Worm (Caenorhabditis elegans) whole organism, L1 larva: ENCODE data around the gene ugt-21.
A peak's percentile ranks its signal among the peaks of the same experiment; 100 is the strongest.

Experiments used
- C04F5.9 ChIP-seq: sonication (generic microtip); optimal IDR thresholded peaks from 2 replicates; lab custom pipeline; 2016; ENCODE audit warnings: missing genetic modification characterization, missing compliant biosample characterization
- C16A3.4 ChIP-seq: fragments of 150-350 bp; optimal IDR thresholded peaks from 2 replicates; lab custom pipeline; 2014; ENCODE audit warnings: missing biosample characterization, missing genetic modification characterization
- alr-1 ChIP-seq: fragments of 200-800 bp; sonication (Bioruptor generic); optimal IDR thresholded peaks from 2 replicates; lab custom pipeline; 2018; ENCODE audit warnings: borderline replicate concordance, mild to moderate bottlenecking, missing genetic modification characterization, missing compliant biosample characterization
- ama-1 ChIP-seq: fragments of 150-350 bp; optimal IDR thresholded peaks from 2 replicates; lab custom pipeline; 2014
- blmp-1 ChIP-seq: fragments of 150-350 bp; optimal IDR thresholded peaks from 2 replicates; lab custom pipeline; 2014; ENCODE audit warnings: missing biosample characterization, missing genetic modification characterization
- ceh-8 ChIP-seq: fragments of 200-800 bp; sonication (Bioruptor generic); optimal IDR thresholded peaks from 2 replicates; lab custom pipeline; 2018; ENCODE audit warnings: mild to moderate bottlenecking, missing genetic modification characterization, moderate library complexity, missing compliant biosample characterization
- ceh-82 ChIP-seq, 3 experiments: fragments of 150-350 bp in 1 of 3; sonication (generic microtip) in 2 of 3; optimal IDR thresholded peaks; 2 replicates each; lab custom pipeline; 2014 to 2017; ENCODE audit warnings: missing biosample characterization in 3 of 3, missing genetic modification characterization in 3 of 3
- ceh-90 ChIP-seq: sonication (generic microtip); optimal IDR thresholded peaks from 2 replicates; lab custom pipeline; 2016; ENCODE audit warnings: missing genetic modification characterization, missing compliant biosample characterization
- efl-1 ChIP-seq, 4 experiments: fragments of 150-350 bp; optimal IDR thresholded peaks in 3 of 4; peaks in 1 of 4; 1 replicate in 1 of 4; 2 replicates in 3 of 4; lab custom pipeline; 2014; ENCODE audit warnings: missing biosample characterization in 2 of 4, missing genetic modification characterization in 2 of 4, missing genetic modification reagents in 2 of 4
- efl-3 ChIP-seq: fragments of 200-800 bp; sonication (Bioruptor generic); optimal IDR thresholded peaks from 2 replicates; lab custom pipeline; 2018; ENCODE audit warnings: mild to moderate bottlenecking, missing genetic modification characterization, missing compliant biosample characterization
- egl-13 ChIP-seq: sonication (generic microtip); optimal IDR thresholded peaks from 2 replicates; lab custom pipeline; 2016; ENCODE audit warnings: missing genotype, missing genetic modification reagents, missing genetic modification characterization, missing compliant biosample characterization
- elt-2 ChIP-seq: sonication (generic microtip); optimal IDR thresholded peaks from 2 replicates; lab custom pipeline; 2016; ENCODE audit warnings: missing genetic modification characterization, mild to moderate bottlenecking, inconsistent platforms, missing compliant biosample characterization, missing genetic modification reagents
- elt-3 ChIP-seq, 6 experiments: fragments of 150-350 bp in 1 of 6; sonication (generic microtip); optimal IDR thresholded peaks; 2 replicates each; lab custom pipeline; 2017 to 2018; ENCODE audit warnings: missing biosample characterization in 6 of 6, missing genetic modification characterization in 6 of 6, inconsistent platforms in 1 of 6
- ets-5 ChIP-seq: fragments of 200-800 bp; sonication (Bioruptor generic); IDR thresholded peaks from 2 replicates; pipeline ENCODE4 v1.3.6; 2022; ENCODE audit warnings: missing genetic modification characterization, missing compliant biosample characterization
- hlh-4 ChIP-seq: sonication (generic microtip); optimal IDR thresholded peaks from 2 replicates; lab custom pipeline; 2016; ENCODE audit warnings: mild to moderate bottlenecking, missing genetic modification characterization, missing compliant biosample characterization
- hpl-2 ChIP-seq: fragments of 150-350 bp; optimal IDR thresholded peaks from 2 replicates; lab custom pipeline; 2014; ENCODE audit warnings: missing biosample characterization, missing genetic modification reagents, missing genetic modification characterization
- irx-1 ChIP-seq: sonication (generic microtip); optimal IDR thresholded peaks from 2 replicates; lab custom pipeline; 2016; ENCODE audit warnings: missing genetic modification characterization, missing compliant biosample characterization
- jun-1 ChIP-seq: fragments of 150-350 bp; optimal IDR thresholded peaks from 2 replicates; lab custom pipeline; 2014; ENCODE audit warnings: missing biosample characterization, missing genetic modification reagents, missing genetic modification characterization
- lin-15B ChIP-seq: fragments of 150-350 bp; sonication (generic microtip); optimal IDR thresholded peaks from 3 replicates; lab custom pipeline; 2014; ENCODE audit warnings: missing biosample characterization, missing genetic modification characterization
- lin-35 ChIP-seq, 2 experiments: fragments of 150-350 bp; optimal IDR thresholded peaks; 2 replicates each; lab custom pipeline; 2014; ENCODE audit warnings: missing biosample characterization in 2 of 2, missing genetic modification characterization in 2 of 2, missing genetic modification reagents in 2 of 2
- lir-3 ChIP-seq: sonication (generic microtip); optimal IDR thresholded peaks from 2 replicates; lab custom pipeline; 2016; ENCODE audit warnings: mild to moderate bottlenecking, missing genetic modification characterization, moderate library complexity, missing compliant biosample characterization; ENCODE audit not compliant: poor library complexity
- lsy-2 ChIP-seq, 2 experiments: fragments of 150-350 bp; optimal IDR thresholded peaks; 2 replicates each; lab custom pipeline; 2014; ENCODE audit warnings: missing biosample characterization in 2 of 2, missing genetic modification characterization in 2 of 2
- mef-2 ChIP-seq: fragments of 150-350 bp; optimal IDR thresholded peaks from 2 replicates; lab custom pipeline; 2014; ENCODE audit warnings: missing biosample characterization, missing genetic modification characterization
- mep-1 ChIP-seq: fragments of 150-350 bp; optimal IDR thresholded peaks from 2 replicates; lab custom pipeline; 2014; ENCODE audit warnings: missing biosample characterization, missing genetic modification characterization
- nhr-11 ChIP-seq: fragments of 150-350 bp; optimal IDR thresholded peaks from 2 replicates; lab custom pipeline; 2014; ENCODE audit warnings: missing biosample characterization, missing genetic modification characterization
- nhr-12 ChIP-seq: sonication (generic microtip); optimal IDR thresholded peaks from 2 replicates; lab custom pipeline; 2017; ENCODE audit warnings: missing biosample characterization, missing genetic modification characterization
- nhr-20 ChIP-seq: sonication (generic microtip); optimal IDR thresholded peaks from 2 replicates; lab custom pipeline; 2016; ENCODE audit warnings: mild to moderate bottlenecking, missing genetic modification characterization, missing compliant biosample characterization
- nhr-47 ChIP-seq: sonication (generic microtip); optimal IDR thresholded peaks from 2 replicates; lab custom pipeline; 2016; ENCODE audit warnings: mild to moderate bottlenecking, missing genetic modification characterization, moderate library complexity, missing compliant biosample characterization
- nhr-76 ChIP-seq: sonication (generic microtip); optimal IDR thresholded peaks from 2 replicates; lab custom pipeline; 2017; ENCODE audit warnings: missing biosample characterization, missing genetic modification characterization
- nhr-77 ChIP-seq: fragments of 150-350 bp; optimal IDR thresholded peaks from 2 replicates; lab custom pipeline; 2014; ENCODE audit warnings: missing biosample characterization, missing genetic modification characterization
- nhr-84 ChIP-seq: sonication (generic microtip); optimal IDR thresholded peaks from 2 replicates; lab custom pipeline; 2017; ENCODE audit warnings: missing biosample characterization, missing genetic modification characterization
- nhr-85 ChIP-seq: sonication (generic microtip); peaks from one replicate; lab custom pipeline; 2016; ENCODE audit warnings: missing genetic modification characterization, inconsistent platforms, missing compliant biosample characterization
- pax-3 ChIP-seq: fragments of 200-800 bp; sonication (Bioruptor generic); optimal IDR thresholded peaks from 2 replicates; lab custom pipeline; 2018; ENCODE audit warnings: mild to moderate bottlenecking, missing genetic modification characterization, moderate library complexity, missing compliant biosample characterization
- pqm-1 ChIP-seq: sonication (generic microtip); optimal IDR thresholded peaks from 3 replicates; lab custom pipeline; 2017; ENCODE audit warnings: missing biosample characterization, missing genetic modification characterization
- rnt-1 ChIP-seq: sonication (generic microtip); optimal IDR thresholded peaks from 2 replicates; lab custom pipeline; 2016; ENCODE audit warnings: mild to moderate bottlenecking, missing genetic modification characterization, moderate library complexity, missing compliant biosample characterization
- skn-1 ChIP-seq: fragments of 150-350 bp; optimal IDR thresholded peaks from 2 replicates; lab custom pipeline; 2014; ENCODE audit warnings: missing biosample characterization, missing genetic modification characterization
- snpc-4 ChIP-seq: fragments of 150-350 bp; optimal IDR thresholded peaks from 2 replicates; lab custom pipeline; 2014; ENCODE audit warnings: missing biosample characterization, missing genetic modification characterization
- snu-23 ChIP-seq: sonication (generic microtip); optimal IDR thresholded peaks from 2 replicates; lab custom pipeline; 2016; ENCODE audit warnings: missing genetic modification characterization, missing compliant biosample characterization
- sox-4 ChIP-seq: sonication (generic microtip); optimal IDR thresholded peaks from 2 replicates; lab custom pipeline; 2016; ENCODE audit warnings: missing genetic modification characterization, missing compliant biosample characterization
- sup-37 ChIP-seq: fragments of 200-800 bp; sonication (Bioruptor generic); optimal IDR thresholded peaks from 2 replicates; lab custom pipeline; 2018; ENCODE audit warnings: mild to moderate bottlenecking, missing genetic modification characterization, missing compliant biosample characterization
- tbx-2 ChIP-seq: sonication (generic microtip); optimal IDR thresholded peaks from 2 replicates; lab custom pipeline; 2016; ENCODE audit warnings: missing genetic modification characterization, missing compliant biosample characterization
- unc-30 ChIP-seq: sonication (generic microtip); optimal IDR thresholded peaks from 2 replicates; lab custom pipeline; 2017; ENCODE audit warnings: missing biosample characterization, missing genetic modification characterization
- unc-62 ChIP-seq: fragments of 150-350 bp; optimal IDR thresholded peaks from 2 replicates; lab custom pipeline; 2014; ENCODE audit warnings: missing biosample characterization, missing genetic modification reagents, missing genetic modification characterization
- unc-98 ChIP-seq: fragments of 200-800 bp; sonication (Bioruptor generic); IDR thresholded peaks from 2 replicates; pipeline ENCODE4 v1.3.6; 2022; ENCODE audit warnings: missing genetic modification characterization, missing compliant biosample characterization
- xbp-1 ChIP-seq: sonication (generic microtip); optimal IDR thresholded peaks from 2 replicates; lab custom pipeline; 2016; ENCODE audit warnings: missing genetic modification characterization, missing compliant biosample characterization
- zag-1 ChIP-seq: fragments of 150-350 bp; optimal IDR thresholded peaks from 2 replicates; lab custom pipeline; 2014; ENCODE audit warnings: missing biosample characterization, missing genetic modification characterization
- ztf-11 ChIP-seq, 2 experiments: sonication (generic microtip); optimal IDR thresholded peaks; 2 replicates each; lab custom pipeline; 2016 to 2017; ENCODE audit warnings: missing genetic modification characterization in 2 of 2, missing biosample characterization in 1 of 2, missing compliant biosample characterization in 1 of 2

Gene ugt-21

DNA sequence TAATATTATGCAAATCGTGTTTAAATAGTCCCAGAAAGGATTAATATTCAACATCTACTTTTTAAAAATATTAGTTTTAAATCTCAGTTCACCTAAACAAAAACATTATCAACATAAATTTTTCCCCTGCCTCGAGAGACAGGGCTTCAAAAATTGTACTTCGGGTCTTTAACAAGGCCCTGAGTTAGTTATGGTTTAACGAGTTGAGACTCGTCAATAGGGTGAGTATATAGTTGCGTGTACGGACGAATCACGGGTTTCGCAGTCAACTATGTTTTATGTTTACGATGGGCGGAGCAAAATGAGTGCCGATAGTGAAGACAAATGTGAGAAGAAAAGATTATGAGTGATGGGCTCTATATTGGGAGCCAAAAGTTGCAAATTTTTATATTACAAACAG lies 11.5 kb downstream of the ugt-21 start:
- TF ChIP-seq ceh-82 (tag; optimal IDR thresholded peaks at IDR 0.05; lab: Kevin White, UChicago) (peak in 2 of 3 experiments; percentile 3 to 14), sox-4 (tag; lab: Kevin White, UChicago) (no peak), elt-2 (tag; lab: Kevin White, UChicago) (peak; percentile 55), nhr-12 (tag; lab: Kevin White, UChicago) (no peak), mep-1 (tag; lab: Kevin White, UChicago) (no peak), efl-1 (optimal IDR thresholded peaks at IDR 0.05; lab: Kevin White, UChicago) (no peak), efl-1 (GFP tag; optimal IDR thresholded peaks at IDR 0.05 in 1 of 2; lab: Kevin White, UChicago) (peak in 1 of 2 experiments; percentile 79), rnt-1 (tag; lab: Kevin White, UChicago) (peak; percentile 15), unc-30 (tag; lab: Kevin White, UChicago) (no peak)

DNA sequence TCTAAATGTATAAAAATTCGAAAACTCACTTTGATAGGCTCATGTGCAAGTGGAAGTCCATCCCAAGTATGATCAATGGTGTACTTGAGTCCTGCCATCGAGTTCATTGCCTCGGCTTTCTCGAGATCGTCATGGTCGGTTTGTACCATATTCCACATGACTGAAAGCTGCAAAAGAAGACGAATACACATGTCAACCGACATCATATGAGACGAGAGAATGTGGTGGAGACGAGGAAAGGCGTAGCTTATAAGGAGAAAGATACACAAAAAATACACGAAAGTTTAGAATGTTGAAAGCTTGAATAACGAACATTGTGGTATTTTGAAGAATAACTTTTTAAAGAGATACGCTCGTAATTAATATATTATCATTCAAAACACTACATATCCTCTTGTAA lies 12.7 kb downstream of the ugt-21 start, which contains the start of gene C33A12.3:
Gene C33A12.3, minus strand, starts transcription at position 167 of the 400 bp plus-strand sequence.
- TF ChIP-seq alr-1 (peak; percentile 51), efl-1 (optimal IDR thresholded peaks at IDR 0.05; lab: Kevin White, UChicago) (no peak), efl-1 (GFP tag; optimal IDR thresholded peaks at IDR 0.05 in 1 of 2; lab: Kevin White, UChicago) (peak in 1 of 2 experiments; percentile 88), lin-35 (GFP tag; optimal IDR thresholded peaks at IDR 0.05; lab: Kevin White, UChicago) (peak in 1 of 2 experiments; percentile 8), C16A3.4 (tag; lab: Kevin White, UChicago) (no peak), hlh-4 (no peak)

DNA sequence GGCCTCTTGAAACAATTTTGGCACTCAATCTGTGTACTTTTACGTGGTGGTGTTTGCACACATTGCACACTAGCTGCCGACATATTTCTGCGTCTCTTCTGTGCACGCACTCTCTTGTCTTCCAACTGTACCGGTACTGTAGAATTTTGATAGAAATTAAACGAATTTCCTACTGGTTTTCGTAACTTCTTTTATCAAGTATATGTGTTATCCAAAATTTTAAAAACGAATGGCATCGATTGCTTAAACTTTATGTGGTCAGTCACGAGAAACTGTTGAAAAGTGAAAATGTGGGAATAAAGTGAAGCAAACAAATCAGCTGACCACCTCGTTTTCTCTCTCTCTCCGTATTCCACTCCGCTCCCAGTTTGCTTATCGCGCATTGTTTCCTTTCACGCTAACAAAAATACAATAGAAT lies 13.3 kb downstream of the ugt-21 start:
- TF ChIP-seq lin-15B (tag; lab: Kevin White, UChicago) (no peak), ztf-11 (tag; optimal IDR thresholded peaks at IDR 0.05; lab: Kevin White, UChicago) (no peak), blmp-1 (peak; percentile 100), egl-13 (tag; lab: Kevin White, UChicago) (no peak), lir-3 (peak; percentile 36), nhr-77 (tag; lab: Kevin White, UChicago) (no peak), sup-37 (no peak), lin-35 (GFP tag; optimal IDR thresholded peaks at IDR 0.05; lab: Kevin White, UChicago) (peak; percentile 33 to 71), snu-23 (GFP tag; lab: Kevin White, UChicago) (peak; percentile 57), xbp-1 (peak; percentile 34), nhr-76 (no peak), elt-3 (tag; optimal IDR thresholded peaks at IDR 0.05; lab: Kevin White, UChicago) (peak in 1 of 6 experiments; percentile 51), pqm-1 (tag; lab: Kevin White, UChicago) (no peak), ama-1 (lab: Kevin White, UChicago) (peak; percentile 49), hlh-4 (no peak), unc-30 (tag; lab: Kevin White, UChicago) (no peak), elt-2 (tag; lab: Kevin White, UChicago) (peak; percentile 77), ceh-8 (GFP tag; lab: Kevin White, UChicago) (no peak), skn-1 (tag; lab: Kevin White, UChicago) (no peak), ceh-90 (no peak), alr-1 (no peak), lsy-2 (tag; optimal IDR thresholded peaks at IDR 0.05; lab: Kevin White, UChicago) (peak; percentile 48 to 63), nhr-12 (tag; lab: Kevin White, UChicago) (no peak), nhr-11 (tag; lab: Kevin White, UChicago) (no peak), pax-3 (tag; lab: Kevin White, UChicago) (no peak), hpl-2 (GFP tag; lab: Kevin White, UChicago) (no peak), nhr-84 (tag; lab: Kevin White, UChicago) (no peak), nhr-20 (tag; lab: Kevin White, UChicago) (peak; percentile 77), sox-4 (tag; lab: Kevin White, UChicago) (no peak), irx-1 (no peak), mef-2 (tag; lab: Kevin White, UChicago) (no peak), C04F5.9 (tag; lab: Kevin White, UChicago) (no peak), zag-1 (tag; lab: Kevin White, UChicago) (no peak), unc-98 (GFP tag; lab: Robert Waterston, UW) (no peak), snpc-4 (peak; percentile 89), ets-5 (GFP tag; lab: Robert Waterston, UW) (no peak), mep-1 (tag; lab: Kevin White, UChicago) (peak; percentile 72), efl-3 (GFP tag; lab: Kevin White, UChicago) (no peak), tbx-2 (peak; percentile 15), nhr-85 (tag; lab: Kevin White, UChicago) (peak; percentile 79), unc-62 (GFP tag; lab: Kevin White, UChicago) (no peak), nhr-47 (tag; lab: Kevin White, UChicago) (peak; percentile 40), jun-1 (tag; lab: Kevin White, UChicago) (peak; percentile 35)
